Worm (Caenorhabditis elegans) whole organism, L2 larva: ENCODE data around the gene Y62F5A.12.

Experiments used
- gmeb-1 ChIP-seq: fragments of 150-350 bp; optimal IDR thresholded peaks from 2 replicates; lab custom pipeline; 2014; ENCODE audit warnings: missing biosample characterization, missing genetic modification characterization
- nhr-12 ChIP-seq: fragments of 150-350 bp; optimal IDR thresholded peaks from 2 replicates; lab custom pipeline; 2014; ENCODE audit warnings: missing biosample characterization, missing genetic modification characterization
- peb-1 ChIP-seq: fragments of 150-350 bp; optimal IDR thresholded peaks from 2 replicates; lab custom pipeline; 2014; ENCODE audit warnings: missing biosample characterization, missing genetic modification characterization
- unc-39 ChIP-seq: fragments of 150-350 bp; optimal IDR thresholded peaks from 2 replicates; lab custom pipeline; 2014; ENCODE audit warnings: missing biosample characterization, missing genetic modification characterization
- zag-1 ChIP-seq: fragments of 150-350 bp; optimal IDR thresholded peaks from 2 replicates; lab custom pipeline; 2014; ENCODE audit warnings: missing biosample characterization, missing genetic modification characterization
- ztf-11 ChIP-seq: sonication (generic microtip); optimal IDR thresholded peaks from 2 replicates; lab custom pipeline; 2017; ENCODE audit warnings: missing biosample characterization, missing genetic modification characterization
- ztf-4 ChIP-seq: fragments of 150-350 bp; optimal IDR thresholded peaks from 2 replicates; lab custom pipeline; 2014; ENCODE audit warnings: missing biosample characterization, missing genetic modification characterization

- TF ChIP-seq nhr-12 (tag; lab: Kevin White, UChicago) (no peak), ztf-11 (tag; lab: Kevin White, UChicago) (no peak), gmeb-1 (tag; lab: Kevin White, UChicago) (no peak), peb-1 (no peak), zag-1 (tag; lab: Kevin White, UChicago) (no peak), unc-39 (no peak), ztf-4 (tag; lab: Kevin White, UChicago) (no peak)
Measured at ce11 chrII:11542385-11542784, 8.1 kb upstream of the Y62F5A.12 start, which contains the start of gene gtf-2E2.
